Fruit fly (Drosophila melanogaster): Measurements from ENCODE around the gene ase.

Gene ase

dm6 chrX:493445-494190, 33.1 kb downstream of the ase start, which contains the start of gene CG17896 (continued):
- peak; percentile 98 for TF ChIP-seq CG10366 (GFP tag; IDR thresholded peaks at IDR 0.05)
- TF ChIP-seq Stat92E (GFP tag; optimal IDR thresholded peaks at IDR 0.05) = peak in 1 of 3 experiments; percentile 13
- peak; percentile 98 for TF ChIP-seq CG12071 (GFP tag; optimal IDR thresholded peaks at IDR 0.05)
- TF ChIP-seq rib (GFP tag; IDR thresholded peaks at IDR 0.05) = peak; percentile 99
- peak; percentile 99 for TF ChIP-seq CG14014 (GFP tag; IDR thresholded peaks at IDR 0.05)
- TF ChIP-seq sd (tag; optimal IDR thresholded peaks at IDR 0.05) = peak; percentile 95
- peak; percentile 53 for TF ChIP-seq Dref (GFP tag; IDR thresholded peaks at IDR 0.05)
- TF ChIP-seq nau (GFP tag; optimal IDR thresholded peaks at IDR 0.05) = peak; percentile 96
- peak; percentile 20 for TF ChIP-seq BEAF-32 (GFP tag; optimal IDR thresholded peaks at IDR 0.05)
- TF ChIP-seq emc (GFP tag; optimal IDR thresholded peaks at IDR 0.05) = peak; percentile 98
- peak; percentile 99 for TF ChIP-seq CG7786 (GFP tag; optimal IDR thresholded peaks at IDR 0.05)
- TF ChIP-seq Mrtf (GFP tag; IDR thresholded peaks at IDR 0.05) = peak; percentile 97
- TF ChIP-seq CG13624 (GFP tag; optimal IDR thresholded peaks at IDR 0.05) = peak; percentile 99
- TF ChIP-seq Dip3 (GFP tag; optimal IDR thresholded peaks at IDR 0.05) = peak; percentile 99
- peak; percentile 80 for TF ChIP-seq CG8359 (GFP tag; optimal IDR thresholded peaks at IDR 0.05; ENCODE audit: borderline replicate concordance)
- TF ChIP-seq slp2 (GFP tag; optimal IDR thresholded peaks at IDR 0.05) = peak; percentile 97
- TF ChIP-seq org-1 (GFP tag; optimal IDR thresholded peaks at IDR 0.05) = peak; percentile 98
- peak; percentile 96 for TF ChIP-seq en (GFP tag; optimal IDR thresholded peaks at IDR 0.05)
- TF ChIP-seq CG31224 (GFP tag; IDR thresholded peaks at IDR 0.05) = peak; percentile 98
- peak; percentile 98 for TF ChIP-seq CG3281 (GFP tag; optimal IDR thresholded peaks at IDR 0.05)
- TF ChIP-seq Blimp-1 (GFP tag; optimal IDR thresholded peaks at IDR 0.05) = peak; percentile 92
- TF ChIP-seq Ravus (GFP tag; IDR thresholded peaks at IDR 0.05) = peak; percentile 96
- TF ChIP-seq Optix (GFP tag; IDR thresholded peaks at IDR 0.05) = peak; percentile 97
- peak; percentile 72 for TF ChIP-seq trem (tag; optimal IDR thresholded peaks at IDR 0.05)
- TF ChIP-seq stwl (tag; optimal IDR thresholded peaks at IDR 0.05) = no peak
- peak; percentile 53 for TF ChIP-seq CG10431 (GFP tag; optimal IDR thresholded peaks at IDR 0.05)
- TF ChIP-seq zfh1 (GFP tag; IDR thresholded peaks at IDR 0.05) = peak; percentile 97
- peak; percentile 55 for TF ChIP-seq CG30020 (tag; optimal IDR thresholded peaks at IDR 0.05)
- TF ChIP-seq ems (GFP tag; optimal IDR thresholded peaks at IDR 0.05) = peak; percentile 98
- TF ChIP-seq CG17361 (GFP tag; IDR thresholded peaks at IDR 0.05) = peak; percentile 97
- no peak for TF ChIP-seq Dll (GFP tag; IDR thresholded peaks at IDR 0.05; ENCODE audit: partially characterized antibody)
- TF ChIP-seq Meics (GFP tag; optimal IDR thresholded peaks at IDR 0.05) = peak; percentile 98
- TF ChIP-seq CG8388 (GFP tag; optimal IDR thresholded peaks at IDR 0.05) = peak; percentile 91
- TF ChIP-seq Max (GFP tag; optimal IDR thresholded peaks at IDR 0.05) = peak; percentile 97
- TF ChIP-seq ac (GFP tag; optimal IDR thresholded peaks at IDR 0.05) = peak; percentile 47
- TF ChIP-seq CG12236 (GFP tag; optimal IDR thresholded peaks at IDR 0.05) = peak; percentile 93
- TF ChIP-seq Trl (optimal IDR thresholded peaks at IDR 0.05) = peak in 1 of 2 experiments; percentile 46
- TF ChIP-seq Trl (GFP tag; optimal IDR thresholded peaks at IDR 0.05) = peak; percentile 99
- TF ChIP-seq gsb-n (tag; optimal IDR thresholded peaks at IDR 0.05) = peak; percentile 88
- TF ChIP-seq CrebB (tag; optimal IDR thresholded peaks at IDR 0.05) = peak; percentile 99
- TF ChIP-seq CG4820 (GFP tag; optimal IDR thresholded peaks at IDR 0.05) = peak; percentile 94
- peak; percentile 97 for TF ChIP-seq Camta (GFP tag; optimal IDR thresholded peaks at IDR 0.05)
- TF ChIP-seq klu (GFP tag; IDR thresholded peaks at IDR 0.05) = peak; percentile 97
- TF ChIP-seq CG10274 (GFP tag; optimal IDR thresholded peaks at IDR 0.05) = peak; percentile 94
- TF ChIP-seq sug (tag; optimal IDR thresholded peaks at IDR 0.05) = peak; percentile 93
- peak; percentile 93 for TF ChIP-seq salm (tag; optimal IDR thresholded peaks at IDR 0.05)
- peak; percentile 97 for TF ChIP-seq Sox102F (GFP tag; optimal IDR thresholded peaks at IDR 0.05)
- TF ChIP-seq CG14667 (GFP tag; IDR thresholded peaks at IDR 0.05) = peak; percentile 97
- peak; percentile 19 for TF ChIP-seq ftz-f1 (GFP tag; optimal IDR thresholded peaks at IDR 0.05)
- peak; percentile 97 for TF ChIP-seq CG10654 (GFP tag; optimal IDR thresholded peaks at IDR 0.05)

Measured in whole organism, embryonic.